Worm (Caenorhabditis elegans) whole organism, midembryonic: Measurements from ENCODE around the gene F36H9.4.

ENCODE experiments used
- T22C8.4 ChIP-seq: fragments of 200-800 bp; sonication (Bioruptor generic); IDR thresholded peaks from 2 replicates; pipeline ENCODE4 v1.3.6; 2022; ENCODE audit warnings: missing genetic modification characterization, missing compliant biosample characterization
- flt-1 ChIP-seq: fragments of 200-800 bp; sonication (Bioruptor generic); IDR thresholded peaks from 2 replicates; pipeline ENCODE4 v1.3.6; 2022; ENCODE audit warnings: missing genetic modification characterization, missing compliant biosample characterization
- med-1 ChIP-seq: sonication (generic microtip); optimal IDR thresholded peaks from 2 replicates; lab custom pipeline; 2017; ENCODE audit warnings: missing genetic modification characterization, mild to moderate bottlenecking, missing compliant biosample characterization, antibody characterized with exemption, missing genetic modification reagents; ENCODE audit not compliant: insufficient read depth
- tab-1 ChIP-seq: fragments of 200-800 bp; sonication (Bioruptor generic); IDR thresholded peaks from 2 replicates; pipeline ENCODE4 v1.3.6; 2022; ENCODE audit warnings: missing genetic modification characterization, missing compliant biosample characterization
- ztf-23 ChIP-seq: fragments of 200-800 bp; sonication (Bioruptor generic); IDR thresholded peaks from 2 replicates; pipeline ENCODE4 v1.3.6; 2022; ENCODE audit warnings: missing genetic modification reagents, missing genetic modification characterization, missing compliant biosample characterization
- ztf-29 ChIP-seq: fragments of 200-800 bp; sonication (Bioruptor generic); IDR thresholded peaks from 2 replicates; pipeline ENCODE4 v1.3.6; 2022; ENCODE audit warnings: missing genetic modification reagents, missing genetic modification characterization, missing compliant biosample characterization

DNA sequence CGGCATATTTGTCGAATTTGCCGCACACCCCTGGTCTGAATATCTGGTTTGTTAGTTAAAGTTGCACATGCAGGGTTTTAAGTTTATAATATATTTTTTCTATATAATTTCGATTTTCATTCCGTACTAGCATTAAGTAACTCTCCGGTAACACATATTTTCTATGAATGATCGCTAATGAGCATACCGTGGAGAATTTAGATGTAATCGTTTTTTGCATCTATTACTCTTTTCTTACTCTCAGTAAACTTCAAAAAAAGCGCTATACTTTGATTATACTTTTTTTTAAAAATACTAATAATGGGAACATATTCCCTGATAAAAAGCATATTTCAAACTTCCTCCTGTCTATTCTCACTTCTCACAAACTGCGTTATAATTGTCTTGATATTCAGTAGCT lies 44.5 kb downstream of the F36H9.4 start, which contains the start of gene str-160:
- no peak for TF ChIP-seq T22C8.4
- no peak for TF ChIP-seq ztf-23 (GFP tag; lab: Robert Waterston, UW)
- no peak for TF ChIP-seq med-1 (GFP tag; lab: Kevin White, UChicago)
- TF ChIP-seq flt-1: no peak
- no peak for TF ChIP-seq tab-1
- no peak for TF ChIP-seq ztf-29
